Fruit fly (Drosophila melanogaster) whole organism, embryonic: ENCODE measurements around the gene Cyp18a1.

ENCODE experiments used
- Atf3 ChIP-seq: fragments of 200-800 bp; sonication (Bioruptor generic); optimal IDR thresholded peaks from 3 replicates; lab custom pipeline; 2016; ENCODE audit warnings: missing biosample characterization, missing genetic modification characterization
- Bdp1 ChIP-seq: fragments of 200-800 bp; sonication (Bioruptor generic); optimal IDR thresholded peaks from 3 replicates; lab custom pipeline; 2016; ENCODE audit warnings: missing biosample characterization, missing genetic modification characterization
- CG10147 ChIP-seq: fragments of 200-800 bp; sonication (Bioruptor generic); optimal IDR thresholded peaks from 2 replicates; lab custom pipeline; 2019; ENCODE audit warnings: missing biosample characterization, mild to moderate bottlenecking, missing genetic modification characterization, moderate library complexity
- CG10209 ChIP-seq: fragments of 200-800 bp; sonication (Bioruptor generic); optimal IDR thresholded peaks from 3 replicates; lab custom pipeline; 2017; ENCODE audit warnings: missing biosample characterization, mild to moderate bottlenecking, missing genetic modification characterization, missing genetic modification reagents
- CG10654 ChIP-seq: fragments of 200-800 bp; sonication (Bioruptor generic); optimal IDR thresholded peaks from 2 replicates; lab custom pipeline; 2016; ENCODE audit warnings: missing biosample characterization, missing genetic modification characterization
- CG12769 ChIP-seq: fragments of 200-800 bp; sonication (Bioruptor generic); optimal IDR thresholded peaks from 2 replicates; lab custom pipeline; 2019; ENCODE audit warnings: missing biosample characterization, mild to moderate bottlenecking, missing genetic modification characterization, moderate library complexity
- CG13123 ChIP-seq: fragments of 200-800 bp; sonication (Bioruptor generic); optimal IDR thresholded peaks from 2 replicates; lab custom pipeline; 2016; ENCODE audit warnings: missing biosample characterization, missing genetic modification characterization
- CG13424 ChIP-seq: fragments of 200-800 bp; sonication (Bioruptor generic); optimal IDR thresholded peaks from 2 replicates; lab custom pipeline; 2019; ENCODE audit warnings: missing biosample characterization, mild to moderate bottlenecking, missing genetic modification characterization, moderate library complexity
- CG14441 ChIP-seq: fragments of 200-800 bp; sonication (Bioruptor generic); IDR thresholded peaks from 2 replicates; pipeline ENCODE4 v1.3.6; 2022; ENCODE audit warnings: missing biosample characterization, missing genetic modification characterization
- CG1647 ChIP-seq: fragments of 200-800 bp; sonication (Bioruptor generic); optimal IDR thresholded peaks from 3 replicates; lab custom pipeline; 2016; ENCODE audit warnings: missing biosample characterization, missing genetic modification characterization
- CG18262 ChIP-seq: fragments of 200-800 bp; optimal IDR thresholded peaks from 3 replicates; lab custom pipeline; 2019; ENCODE audit warnings: missing biosample characterization, mild to moderate bottlenecking, missing genetic modification characterization, moderate library complexity
- CG2120 ChIP-seq: fragments of 200-800 bp; sonication (Bioruptor generic); optimal IDR thresholded peaks from 3 replicates; lab custom pipeline; 2016; ENCODE audit warnings: missing biosample characterization, missing genetic modification characterization
- CG2712 ChIP-seq: fragments of 200-800 bp; optimal IDR thresholded peaks from 3 replicates; lab custom pipeline; 2019; ENCODE audit warnings: missing biosample characterization, mild to moderate bottlenecking, missing genetic modification characterization, moderate library complexity
- CG3407 ChIP-seq: fragments of 200-800 bp; sonication (Bioruptor generic); optimal IDR thresholded peaks from 2 replicates; lab custom pipeline; 2018; ENCODE audit warnings: missing biosample characterization, mild to moderate bottlenecking, missing genetic modification characterization
- CG4328 ChIP-seq: fragments of 200-800 bp; sonication (Bioruptor generic); optimal IDR thresholded peaks from 3 replicates; lab custom pipeline; 2017; ENCODE audit warnings: missing biosample characterization, missing genetic modification reagents, missing genetic modification characterization
- CG4854 ChIP-seq: fragments of 200-800 bp; sonication (Bioruptor generic); optimal IDR thresholded peaks from 2 replicates; lab custom pipeline; 2016; ENCODE audit warnings: missing biosample characterization, missing genetic modification characterization, inconsistent platforms
- CG6654 ChIP-seq: fragments of 200-800 bp; sonication (Bioruptor generic); optimal IDR thresholded peaks from 2 replicates; lab custom pipeline; 2017; ENCODE audit warnings: missing biosample characterization, mild to moderate bottlenecking, missing genetic modification characterization
- CG6683 ChIP-seq: fragments of 200-800 bp; sonication (Bioruptor generic); optimal IDR thresholded peaks from 2 replicates; lab custom pipeline; 2017; ENCODE audit warnings: missing biosample characterization, mild to moderate bottlenecking, missing genetic modification characterization, missing genetic modification reagents
- CG7839 ChIP-seq: fragments of 200-800 bp; sonication (Bioruptor generic); optimal IDR thresholded peaks from 3 replicates; lab custom pipeline; 2018; ENCODE audit warnings: missing biosample characterization, mild to moderate bottlenecking, missing genetic modification characterization, moderate library complexity
- CG8290 ChIP-seq, 3 experiments: fragments of 200-800 bp; sonication (Bioruptor generic); optimal IDR thresholded peaks; 2 replicates each; lab custom pipeline; 2016 to 2019; ENCODE audit warnings: missing biosample characterization in 3 of 3, missing genetic modification characterization in 3 of 3, mild to moderate bottlenecking in 2 of 3, moderate library complexity in 1 of 3
- Camta ChIP-seq: fragments of 200-800 bp; sonication (Bioruptor generic); optimal IDR thresholded peaks from 2 replicates; lab custom pipeline; 2016; ENCODE audit warnings: missing biosample characterization, missing genetic modification characterization
- D19B ChIP-seq: fragments of 200-800 bp; sonication (Bioruptor generic); optimal IDR thresholded peaks from 2 replicates; lab custom pipeline; 2017; ENCODE audit warnings: missing biosample characterization, mild to moderate bottlenecking, missing genetic modification characterization
- E2f1 ChIP-seq: fragments of 200-800 bp; sonication (Bioruptor generic); IDR thresholded peaks from 2 replicates; pipeline ENCODE4 v1.3.6; 2022; ENCODE audit warnings: missing biosample characterization, missing genetic modification characterization
- Eip74EF ChIP-seq, 2 experiments: fragments of 200-800 bp in 1 of 2; fragments of >200 bp in 1 of 2; sonication (Bioruptor generic) in 1 of 2; optimal IDR thresholded peaks; 2 replicates each; lab custom pipeline; 2017 to 2019; ENCODE audit warnings: missing biosample characterization in 2 of 2, missing genetic modification characterization in 2 of 2, mild to moderate bottlenecking in 1 of 2, moderate library complexity in 1 of 2
- Fer1 ChIP-seq: fragments of 200-800 bp; sonication (Bioruptor generic); optimal IDR thresholded peaks from 2 replicates; lab custom pipeline; 2017; ENCODE audit warnings: missing biosample characterization, mild to moderate bottlenecking, missing genetic modification characterization
- Hmr ChIP-seq: fragments of 200-800 bp; sonication (Bioruptor generic); optimal IDR thresholded peaks from 3 replicates; lab custom pipeline; 2017; ENCODE audit warnings: mild to moderate bottlenecking, missing biosample characterization, missing genetic modification reagents, missing genetic modification characterization
- Lim3 ChIP-seq: fragments of 200-800 bp; sonication (Bioruptor generic); IDR thresholded peaks from 2 replicates; pipeline ENCODE4 v1.3.6; 2022; ENCODE audit warnings: missing biosample characterization, missing genetic modification characterization
- Mrtf ChIP-seq: fragments of 200-800 bp; sonication (Bioruptor generic); IDR thresholded peaks from 3 replicates; pipeline ENCODE4 v1.3.6; 2022; ENCODE audit warnings: missing biosample characterization, missing genetic modification characterization
- Rfx ChIP-seq: fragments of 200-800 bp; sonication (Bioruptor generic); IDR thresholded peaks from 2 replicates; pipeline ENCODE4 v1.3.6; 2022; ENCODE audit warnings: missing biosample characterization, missing genetic modification characterization
- Sox100B ChIP-seq: fragments of 200-800 bp; sonication (Bioruptor generic); optimal IDR thresholded peaks from 3 replicates; lab custom pipeline; 2018; ENCODE audit warnings: missing biosample characterization, mild to moderate bottlenecking, missing genetic modification characterization
- Stat92E ChIP-seq, 3 experiments: fragments of >200 bp in 2 of 3; fragments of 200-800 bp in 1 of 3; sonication (Bioruptor generic) in 1 of 3; optimal IDR thresholded peaks; 2 replicates each; lab custom pipeline; 2017 to 2019; ENCODE audit warnings: missing biosample characterization in 3 of 3, missing genetic modification characterization in 3 of 3, mild to moderate bottlenecking in 1 of 3, moderate library complexity in 1 of 3
- Vsx1 ChIP-seq: fragments of 200-800 bp; sonication (Bioruptor generic); optimal IDR thresholded peaks from 2 replicates; lab custom pipeline; 2017; ENCODE audit warnings: missing biosample characterization, mild to moderate bottlenecking, missing genetic modification characterization, missing genetic modification reagents
- aop ChIP-seq: fragments of 200-800 bp; sonication (Bioruptor generic); IDR thresholded peaks from 2 replicates; pipeline ENCODE4 v1.3.6; 2022; ENCODE audit warnings: missing biosample characterization, missing genetic modification characterization
- bowl ChIP-seq: fragments of 200-800 bp; sonication (Bioruptor generic); IDR thresholded peaks from 2 replicates; pipeline ENCODE4 v1.3.6; 2022; ENCODE audit warnings: missing biosample characterization, missing genetic modification characterization
- chif ChIP-seq, 2 experiments: fragments of 200-800 bp; sonication (Bioruptor generic); optimal IDR thresholded peaks; 3 replicates each; lab custom pipeline; 2016; ENCODE audit warnings: missing biosample characterization in 2 of 2, missing genetic modification characterization in 2 of 2
- croc ChIP-seq: fragments of 200-800 bp; sonication (Bioruptor generic); conservative IDR thresholded peaks from 3 replicates; pipeline ENCODE4 v1.3.6; 2022; ENCODE audit warnings: missing biosample characterization, missing genetic modification characterization
- fd102C ChIP-seq: fragments of 200-800 bp; sonication (Bioruptor generic); optimal IDR thresholded peaks from 2 replicates; lab custom pipeline; 2018; ENCODE audit warnings: missing biosample characterization, mild to moderate bottlenecking, missing genetic modification characterization, moderate library complexity
- lilli ChIP-seq: fragments of 200-800 bp; sonication (Bioruptor generic); optimal IDR thresholded peaks from 3 replicates; lab custom pipeline; 2016; ENCODE audit warnings: missing biosample characterization, missing genetic modification characterization
- mam ChIP-seq: fragments of 200-800 bp; sonication (Bioruptor generic); optimal IDR thresholded peaks from 3 replicates; lab custom pipeline; 2016; ENCODE audit warnings: missing biosample characterization, missing genetic modification characterization
- mld ChIP-seq: fragments of 200-800 bp; sonication (Bioruptor generic); IDR thresholded peaks from 3 replicates; pipeline ENCODE4 v1.3.6; 2022; ENCODE audit warnings: missing biosample characterization, missing genetic modification characterization; ENCODE audit not compliant: partially characterized antibody
- nom ChIP-seq: fragments of 200-800 bp; sonication (Bioruptor generic); optimal IDR thresholded peaks from 2 replicates; lab custom pipeline; 2017; ENCODE audit warnings: missing biosample characterization, missing genetic modification characterization, mild to moderate bottlenecking, moderate library complexity, missing genetic modification reagents
- prd ChIP-seq, 3 experiments: fragments of >200 bp in 2 of 3; fragments of 200-800 bp in 1 of 3; sonication (Bioruptor generic) in 1 of 3; optimal IDR thresholded peaks in 2 of 3; IDR thresholded peaks in 1 of 3; 2 replicates in 2 of 3; 3 replicates in 1 of 3; pipeline versions ENCODE4 v1.3.6 to Lab custom; 2017 to 2022; ENCODE audit warnings: missing biosample characterization in 1 of 3, missing genetic modification characterization in 1 of 3
- slbo ChIP-seq: fragments of 200-800 bp; sonication (Bioruptor generic); IDR thresholded peaks from 2 replicates; pipeline ENCODE4 v1.3.6; 2022; ENCODE audit warnings: missing biosample characterization, missing genetic modification characterization
- usp ChIP-seq: fragments of >200 bp; optimal IDR thresholded peaks from 2 replicates; lab custom pipeline; 2017; ENCODE audit warnings: missing biosample characterization, missing genetic modification characterization
- wor ChIP-seq: fragments of 200-800 bp; sonication (Bioruptor generic); IDR thresholded peaks from 2 replicates; pipeline ENCODE4 v1.3.6; 2022; ENCODE audit warnings: missing biosample characterization, missing genetic modification characterization
- yki ChIP-seq: fragments of >200 bp; optimal IDR thresholded peaks from 3 replicates; lab custom pipeline; 2018
- zen ChIP-seq: fragments of 200-800 bp; sonication (Bioruptor generic); optimal IDR thresholded peaks from 3 replicates; lab custom pipeline; 2018; ENCODE audit warnings: missing biosample characterization, mild to moderate bottlenecking, missing genetic modification characterization, moderate library complexity
- zen2 ChIP-seq: fragments of 200-800 bp; sonication (Bioruptor generic); IDR thresholded peaks from 3 replicates; pipeline ENCODE4 v1.3.6; 2022; ENCODE audit warnings: missing biosample characterization, missing genetic modification characterization; ENCODE audit not compliant: partially characterized antibody

Cyp18a1 gene

DNA sequence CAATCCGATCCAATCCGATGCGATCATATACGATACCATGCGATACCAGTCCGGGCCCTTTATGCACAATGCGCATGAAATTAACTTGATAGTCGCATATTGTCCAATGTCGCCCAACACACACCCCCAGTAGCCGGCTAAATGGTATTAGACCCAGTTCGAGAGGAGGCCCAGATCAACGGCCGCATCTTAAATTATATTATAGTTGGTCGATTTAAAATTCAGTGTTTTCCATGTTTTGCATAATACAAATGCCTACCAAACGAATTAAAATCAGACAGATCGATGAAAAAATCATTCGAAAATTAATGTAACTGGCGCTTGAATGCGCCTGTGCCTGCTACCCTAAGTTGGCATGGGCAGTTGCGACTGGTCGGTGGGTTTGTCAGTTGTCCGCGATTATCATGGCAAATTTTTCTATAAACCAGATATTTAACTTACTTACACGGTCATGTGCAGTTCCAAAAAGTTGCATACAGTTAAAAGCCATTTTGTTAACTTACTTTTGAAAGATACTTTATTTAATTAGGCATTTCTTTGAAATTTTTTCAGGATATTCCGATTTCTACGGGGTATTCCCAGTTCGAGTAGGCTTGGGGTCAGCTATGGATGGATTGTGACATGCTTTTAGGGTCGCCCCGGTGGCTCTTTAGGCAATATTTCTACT lies 22.9 kb downstream of the Cyp18a1 start (continued):
- no peak for TF ChIP-seq nom (GFP tag; lab: Kevin White, UChicago)
- TF ChIP-seq CG10209 (GFP tag; lab: Kevin White, UChicago) = no peak
- TF ChIP-seq CG13424 (tag; lab: Kevin White, UChicago) = peak; percentile 36
- peak; percentile 58 for TF ChIP-seq CG7839 (tag; lab: Kevin White, UChicago)
- no peak for TF ChIP-seq CG13123 (GFP tag; lab: Kevin White, UChicago)
- 0 out of 3 replicates have a peak, but pooled peaks have one; percentile 14 for TF ChIP-seq Mrtf
- no peak for TF ChIP-seq CG6654 (GFP tag; lab: Kevin White, UChicago)
- TF ChIP-seq chif (GFP tag; optimal IDR thresholded peaks at IDR 0.05; lab: Kevin White, UChicago) = no peak
- TF ChIP-seq lilli = no peak
- no peak for TF ChIP-seq yki
- TF ChIP-seq wor (GFP tag; lab: Robert Waterston, UW) = no peak
- no peak for TF ChIP-seq zen (tag; lab: Kevin White, UChicago)
- TF ChIP-seq CG2120 (GFP tag; lab: Kevin White, UChicago) = no peak
- TF ChIP-seq prd (optimal IDR thresholded peaks at IDR 0.05; lab: Kevin White, UChicago) = no peak
- 0 out of 3 replicates have a peak, but pooled peaks have one; percentile 31 for TF ChIP-seq prd (GFP tag; IDR thresholded peaks at IDR 0.05; lab: Robert Waterston, UW)
- no peak for TF ChIP-seq Fer1 (GFP tag; lab: Kevin White, UChicago)
- TF ChIP-seq usp (GFP tag; lab: Kevin White, UChicago) = no peak
- TF ChIP-seq aop (GFP tag; lab: Robert Waterston, UW) = no peak
- no peak for TF ChIP-seq mam
- TF ChIP-seq CG1647 (GFP tag; lab: Kevin White, UChicago) = no peak
- TF ChIP-seq CG14441 (GFP tag; lab: Robert Waterston, UW) = no peak
- 0 out of 2 replicates have a peak, but pooled peaks have one; percentile 21 for TF ChIP-seq E2f1
- TF ChIP-seq Camta (GFP tag; lab: Kevin White, UChicago) = no peak
- no peak for TF ChIP-seq fd102C
- TF ChIP-seq CG8290 (GFP tag; optimal IDR thresholded peaks at IDR 0.05; lab: Kevin White, UChicago) = no peak
- TF ChIP-seq CG8290 (tag; optimal IDR thresholded peaks at IDR 0.05; lab: Kevin White, UChicago) = no peak
- no peak for TF ChIP-seq CG10147 (GFP tag; lab: Kevin White, UChicago)
- peak; percentile 40 for TF ChIP-seq Sox100B
- peak; percentile 40 for TF ChIP-seq D19B (GFP tag; lab: Kevin White, UChicago)
- TF ChIP-seq slbo (GFP tag; lab: Robert Waterston, UW) = 0 out of 2 replicates have a peak, but pooled peaks have one; percentile 22
- TF ChIP-seq CG4854 = no peak
- TF ChIP-seq Vsx1 = no peak
- TF ChIP-seq croc (GFP tag; lab: Robert Waterston, UW) = peak; percentile 35; the same call in 1 of the 3 replicates
- no peak for TF ChIP-seq bowl (GFP tag; lab: Robert Waterston, UW)
- peak in 1 of 2 experiments; percentile 6 for TF ChIP-seq Eip74EF (GFP tag; optimal IDR thresholded peaks at IDR 0.05; lab: Kevin White, UChicago)
- no peak for TF ChIP-seq Atf3 (GFP tag; lab: Kevin White, UChicago)
- no peak for TF ChIP-seq Stat92E (GFP tag; optimal IDR thresholded peaks at IDR 0.05; lab: Kevin White, UChicago)
- peak; percentile 36 for TF ChIP-seq CG2712 (tag; lab: Kevin White, UChicago)
- no peak for TF ChIP-seq Bdp1 (GFP tag; lab: Kevin White, UChicago)
- peak; percentile 29; the same call in 1 of the 2 replicates for TF ChIP-seq Rfx (GFP tag; lab: Robert Waterston, UW)
- TF ChIP-seq CG10654 (GFP tag; lab: Kevin White, UChicago) = no peak
- TF ChIP-seq Hmr (GFP tag; lab: Kevin White, UChicago) = no peak
- TF ChIP-seq mld (GFP tag; lab: Robert Waterston, UW) = no peak
- TF ChIP-seq Lim3 = no peak
- no peak for TF ChIP-seq CG4328 (GFP tag; lab: Kevin White, UChicago)
- TF ChIP-seq zen2 (GFP tag; lab: Robert Waterston, UW) = no peak
- peak; percentile 46 for TF ChIP-seq CG18262 (tag; lab: Kevin White, UChicago)
- TF ChIP-seq CG3407 = no peak
- no peak for TF ChIP-seq CG6683 (GFP tag; lab: Kevin White, UChicago)
- TF ChIP-seq CG12769 (tag; lab: Kevin White, UChicago) = no peak
